Fruit fly (Drosophila melanogaster) S2 (cell line): ENCODE measurements around the gene croc.

ENCODE experiments used
- CG8478 ChIP-seq: fragments of >200 bp; optimal IDR thresholded peaks from 2 replicates; lab custom pipeline; 2018
- CTCF ChIP-seq, 2 experiments: fragments of >200 bp; optimal IDR thresholded peaks; 2 replicates each; lab custom pipeline; 2018

- no peak for TF ChIP-seq CTCF (optimal IDR thresholded peaks at IDR 0.05; lab: Kevin White, UChicago)
- no peak for TF ChIP-seq CG8478
Measured at dm6 chr3L:21496502-21496864, 20.2 kb upstream of the croc start.
